Fruit fly (Drosophila melanogaster) S2 (cell line): Measurements from ENCODE around the gene CG11891.

Source experiments
- CG8478 ChIP-seq: fragments of >200 bp; optimal IDR thresholded peaks from 2 replicates; lab custom pipeline; 2018
- CTCF ChIP-seq, 2 experiments: fragments of >200 bp; optimal IDR thresholded peaks; 2 replicates each; lab custom pipeline; 2018

- no peak for TF ChIP-seq CG8478 (lab: Kevin White, UChicago)
- no peak for TF ChIP-seq CTCF (optimal IDR thresholded peaks at IDR 0.05; lab: Kevin White, UChicago)
Measured at dm6 chr3R:25300575-25300974, 30.6 kb downstream of the CG11891 start, which contains the start of gene CG13659.
